Worm (Caenorhabditis elegans): Measurements from ENCODE around the gene C05C10.7.
A peak's percentile ranks its signal among the peaks of the same experiment; 100 is the strongest.

Gene C05C10.7

ce11 chrII:9900276-9900675, 38.5 kb downstream of the C05C10.7 start, which contains the start of gene unc-4:
unc-4 (minus strand) TSS chrII:9900376.
- TF ChIP-seq mab-5 (tag; optimal IDR thresholded peaks at IDR 0.05) = no peak
- TF ChIP-seq lin-39 (tag; optimal IDR thresholded peaks at IDR 0.05) = no peak
- TF ChIP-seq peb-1 (tag; optimal IDR thresholded peaks at IDR 0.05) = no peak
- no peak for TF ChIP-seq sma-9 (GFP tag; optimal IDR thresholded peaks at IDR 0.05)
- TF ChIP-seq sma-9 (tag; optimal IDR thresholded peaks at IDR 0.05) = no peak
- no peak for TF ChIP-seq dmd-4 (tag; optimal IDR thresholded peaks at IDR 0.05)
- TF ChIP-seq elt-1 (tag; optimal IDR thresholded peaks at IDR 0.05) = no peak
- TF ChIP-seq crh-2 (tag; optimal IDR thresholded peaks at IDR 0.05) = no peak
- no peak for TF ChIP-seq mbf-1 (tag; optimal IDR thresholded peaks at IDR 0.05)
- TF ChIP-seq zag-1 (tag; optimal IDR thresholded peaks at IDR 0.05) = no peak
- no peak for TF ChIP-seq nhr-10 (tag; optimal IDR thresholded peaks at IDR 0.05)

DNA sequence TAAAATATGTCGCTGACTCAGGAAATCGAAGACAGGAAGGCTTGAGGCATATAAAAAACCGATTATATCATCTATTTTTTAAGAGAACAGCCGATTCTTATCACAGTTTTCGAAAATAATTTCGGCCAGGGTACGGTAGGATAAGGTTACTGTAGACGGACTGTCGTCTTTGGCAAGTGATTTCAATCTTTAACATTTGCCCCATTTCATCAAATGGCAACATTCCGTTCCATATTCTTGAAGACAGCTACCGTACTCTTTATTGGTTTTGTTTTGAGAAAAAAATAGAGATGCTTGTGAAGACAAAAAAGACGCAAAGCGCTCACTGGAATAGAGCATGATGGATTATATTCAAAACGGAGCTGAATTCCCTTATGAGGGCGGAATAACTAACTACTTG, 40.0 kb downstream of the C05C10.7 start:
- TF ChIP-seq aly-2 (tag; optimal IDR thresholded peaks at IDR 0.05) = no peak
- TF ChIP-seq nhr-25 (tag; optimal IDR thresholded peaks at IDR 0.05) = no peak
- TF ChIP-seq gmeb-1 (tag; optimal IDR thresholded peaks at IDR 0.05) = no peak
- TF ChIP-seq F13H6.1 (tag; optimal IDR thresholded peaks at IDR 0.05) = no peak
- TF ChIP-seq nhr-21 (tag; optimal IDR thresholded peaks at IDR 0.05) = no peak
- TF ChIP-seq lin-39 (tag; optimal IDR thresholded peaks at IDR 0.05) = no peak
- no peak for TF ChIP-seq skn-1 (tag; optimal IDR thresholded peaks at IDR 0.05)
- no peak for TF ChIP-seq ceh-82 (tag; optimal IDR thresholded peaks at IDR 0.05)
- no peak for TF ChIP-seq mbf-1 (tag; optimal IDR thresholded peaks at IDR 0.05)
- no peak for TF ChIP-seq sem-4 (tag; optimal IDR thresholded peaks at IDR 0.05)

ce11 chrII:9895173-9895572, 43.6 kb downstream of the C05C10.7 start:
- TF ChIP-seq sma-9 (GFP tag; optimal IDR thresholded peaks at IDR 0.05) (no peak), sma-9 (tag; optimal IDR thresholded peaks at IDR 0.05) (no peak), lsy-2 (tag; optimal IDR thresholded peaks at IDR 0.05) (no peak), mdl-1 (tag; optimal IDR thresholded peaks at IDR 0.05) (no peak), mbf-1 (tag; optimal IDR thresholded peaks at IDR 0.05) (no peak), blmp-1 (tag; optimal IDR thresholded peaks at IDR 0.05; ENCODE audit: insufficient read depth) (no peak), zag-1 (tag; optimal IDR thresholded peaks at IDR 0.05) (no peak), F13H6.1 (tag; optimal IDR thresholded peaks at IDR 0.05) (no peak), snpc-4 (tag; optimal IDR thresholded peaks at IDR 0.05) (no peak), lin-13 (GFP tag; optimal IDR thresholded peaks at IDR 0.05) (no peak), elt-3 (tag; optimal IDR thresholded peaks at IDR 0.05) (no peak), unc-39 (tag; optimal IDR thresholded peaks at IDR 0.05) (no peak), nhr-23 (tag; optimal IDR thresholded peaks at IDR 0.05) (no peak), fos-1 (tag; optimal IDR thresholded peaks at IDR 0.05) (no peak)

- no peak for TF ChIP-seq sma-3 (GFP tag; optimal IDR thresholded peaks at IDR 0.05)
- TF ChIP-seq ama-1 (optimal IDR thresholded peaks at IDR 0.05) = no peak
- no peak for TF ChIP-seq R02D3.7 (tag; optimal IDR thresholded peaks at IDR 0.05)
- TF ChIP-seq unc-62 (GFP tag; optimal IDR thresholded peaks at IDR 0.05) = no peak
- TF ChIP-seq F13H6.1 (tag; optimal IDR thresholded peaks at IDR 0.05) = no peak
- TF ChIP-seq lin-13 (GFP tag; optimal IDR thresholded peaks at IDR 0.05) = no peak
- no peak for TF ChIP-seq lin-11 (tag; optimal IDR thresholded peaks at IDR 0.05)
- TF ChIP-seq ceh-16 (tag; optimal IDR thresholded peaks at IDR 0.05) = no peak
- TF ChIP-seq peb-1 (tag; optimal IDR thresholded peaks at IDR 0.05) = no peak
- TF ChIP-seq nhr-25 (tag; optimal IDR thresholded peaks at IDR 0.05) = no peak
Observed at ce11 chrII:9894435-9894834, 44.3 kb downstream of the C05C10.7 start, which contains the start of gene F26C11.1. F26C11.1 (plus strand) TSS chrII:9894735.

DNA sequence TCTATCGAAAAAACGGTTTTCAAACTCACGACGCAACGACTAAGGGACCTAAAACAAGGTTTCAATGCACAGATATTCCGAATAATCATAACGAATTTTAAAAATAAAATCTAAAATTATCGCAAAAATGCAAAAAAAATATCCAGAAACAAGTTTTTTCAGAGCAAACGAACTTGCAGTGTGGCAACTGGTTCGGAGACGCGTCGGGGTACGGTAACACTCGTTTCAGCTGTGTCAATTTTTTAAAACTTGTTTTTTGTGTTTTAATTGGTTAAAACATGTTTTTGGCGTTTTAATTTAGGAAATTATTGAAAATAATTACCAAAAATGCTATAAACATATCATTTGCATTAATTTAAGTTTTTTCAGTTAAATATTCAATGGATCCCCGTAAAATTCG, 46.4 kb downstream of the C05C10.7 start, which contains the start of gene C08H9.16:
Gene C08H9.16, plus strand, starts transcription at position 370 of the 400 bp plus-strand sequence.
- no peak for TF ChIP-seq Y55F3AM.14 (GFP tag; optimal IDR thresholded peaks at IDR 0.05)
- no peak for TF ChIP-seq peb-1 (tag; optimal IDR thresholded peaks at IDR 0.05)
- peak; percentile 0 for TF ChIP-seq F13H6.1 (tag; optimal IDR thresholded peaks at IDR 0.05)
- peak; percentile 53 for TF ChIP-seq sem-4 (tag; optimal IDR thresholded peaks at IDR 0.05)
- no peak for TF ChIP-seq ama-1 (optimal IDR thresholded peaks at IDR 0.05)
- no peak for TF ChIP-seq elt-1 (tag; optimal IDR thresholded peaks at IDR 0.05)
- TF ChIP-seq R02D3.7 (tag; optimal IDR thresholded peaks at IDR 0.05) = no peak
- no peak for TF ChIP-seq nhr-6 (tag; optimal IDR thresholded peaks at IDR 0.05)
- TF ChIP-seq nhr-23 (tag; optimal IDR thresholded peaks at IDR 0.05) = no peak
- TF ChIP-seq aly-2 (tag; optimal IDR thresholded peaks at IDR 0.05) = no peak
- no peak for TF ChIP-seq nhr-21 (tag; optimal IDR thresholded peaks at IDR 0.05)
- peak; percentile 74 for TF ChIP-seq unc-55 (GFP tag; optimal IDR thresholded peaks at IDR 0.05)
- peak; percentile 90 to 98 for TF ChIP-seq lsy-2 (tag; optimal IDR thresholded peaks at IDR 0.05)
- no peak for TF ChIP-seq elt-3 (tag; optimal IDR thresholded peaks at IDR 0.05)
- TF ChIP-seq ceh-82 (tag; optimal IDR thresholded peaks at IDR 0.05) = no peak
- no peak for TF ChIP-seq snpc-4 (tag; optimal IDR thresholded peaks at IDR 0.05)
- no peak for TF ChIP-seq egl-27 (tag; optimal IDR thresholded peaks at IDR 0.05)
- peak; percentile 48 for TF ChIP-seq nhr-129 (tag; optimal IDR thresholded peaks at IDR 0.05)
- TF ChIP-seq lin-13 (GFP tag; optimal IDR thresholded peaks at IDR 0.05) = peak; percentile 15
- TF ChIP-seq lin-11 (tag; optimal IDR thresholded peaks at IDR 0.05) = no peak
- TF ChIP-seq alr-1 (tag; optimal IDR thresholded peaks at IDR 0.05) = no peak
- TF ChIP-seq nhr-237 (tag; optimal IDR thresholded peaks at IDR 0.05) = no peak
- TF ChIP-seq sma-3 (GFP tag; optimal IDR thresholded peaks at IDR 0.05) = peak; percentile 53
- TF ChIP-seq lin-39 (tag; optimal IDR thresholded peaks at IDR 0.05) = no peak
- no peak for TF ChIP-seq unc-62 (GFP tag; optimal IDR thresholded peaks at IDR 0.05)
- TF ChIP-seq nhr-10 (tag; optimal IDR thresholded peaks at IDR 0.05) = no peak
- no peak for TF ChIP-seq ztf-11 (tag; optimal IDR thresholded peaks at IDR 0.05)
- no peak for TF ChIP-seq mdl-1 (tag; optimal IDR thresholded peaks at IDR 0.05)
- no peak for TF ChIP-seq nhr-25 (tag; optimal IDR thresholded peaks at IDR 0.05)
- TF ChIP-seq nhr-11 (tag; optimal IDR thresholded peaks at IDR 0.05) = no peak
- peak; percentile 34 for TF ChIP-seq sma-9 (GFP tag; optimal IDR thresholded peaks at IDR 0.05)
- TF ChIP-seq sma-9 (tag; optimal IDR thresholded peaks at IDR 0.05) = no peak
